Fruit fly (Drosophila melanogaster) whole organism, wandering third instar larva: Measurements from ENCODE around the gene CG11369.

Experiments
- dl ChIP-seq, 2 experiments: fragments of 175-275, 200-275 bp in 1 of 2; fragments of 200-275 bp in 1 of 2; sonication (Bioruptor generic); optimal IDR thresholded peaks; lab custom pipeline; 2018; ENCODE audit warnings: mild to moderate bottlenecking in 2 of 2, missing biosample characterization in 2 of 2, missing genetic modification characterization in 2 of 2, moderate library complexity in 2 of 2; ENCODE audit not compliant: partially characterized antibody in 2 of 2, insufficient read depth in 1 of 2
- fru ChIP-seq: fragments of 200-800 bp; sonication (Bioruptor generic); optimal IDR thresholded peaks from 3 replicates; lab custom pipeline; 2016; ENCODE audit warnings: missing biosample characterization, mild to moderate bottlenecking, missing genetic modification characterization
- pan ChIP-seq: fragments of >200 bp; optimal IDR thresholded peaks from 2 replicates; lab custom pipeline; 2017

- no peak for TF ChIP-seq pan
- no peak for TF ChIP-seq dl (GFP tag; optimal IDR thresholded peaks at IDR 0.05; lab: Kevin White, UChicago; ENCODE audit: insufficient read depth in 1 of 2, partially characterized antibody in 2 of 2)
- TF ChIP-seq fru (GFP tag; lab: Kevin White, UChicago): no peak
Observed at dm6 chrX:7593051-7593450, 19.0 kb downstream of the CG11369 start.
